Worm (Caenorhabditis elegans): ENCODE results near the gene Y73F4A.1.

The Y73F4A.1 gene

DNA sequence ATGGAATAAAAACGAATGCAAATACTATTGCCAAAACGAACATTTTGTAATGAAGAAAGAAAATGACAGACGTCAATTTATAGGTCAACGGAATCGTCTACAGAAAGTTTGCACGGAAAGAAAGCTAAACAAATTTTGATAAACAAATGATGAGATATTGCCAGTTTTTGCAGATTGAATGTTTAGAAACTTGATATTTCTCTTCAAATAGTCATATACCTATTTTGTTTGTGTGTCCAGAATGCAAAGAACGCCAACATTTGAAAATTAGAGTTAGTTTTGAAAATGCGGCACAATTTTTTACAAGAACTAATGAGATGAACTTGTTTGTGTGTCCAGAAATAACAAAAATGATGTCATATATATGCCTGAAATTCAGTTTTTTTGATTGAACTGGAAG is at the start of gene Y73F4A.1:
Gene Y73F4A.1 (minus strand): TSS at position 101 of the 400 bp plus-strand sequence.
- TF ChIP-seq cog-1 (tag; optimal IDR thresholded peaks at IDR 0.05): no peak
- no peak for TF ChIP-seq med-1 (GFP tag; optimal IDR thresholded peaks at IDR 0.05; ENCODE audit: insufficient read depth)
- TF ChIP-seq ref-1 (GFP tag; conservative IDR thresholded peaks at IDR 0.05): no peak
- TF ChIP-seq flt-1 (GFP tag; IDR thresholded peaks at IDR 0.05): no peak
- no peak for TF ChIP-seq ztf-23 (GFP tag; IDR thresholded peaks at IDR 0.05)
- TF ChIP-seq tab-1 (GFP tag; IDR thresholded peaks at IDR 0.05): no peak
- no peak for TF ChIP-seq klf-2 (GFP tag; conservative IDR thresholded peaks at IDR 0.05)
- TF ChIP-seq ztf-29 (GFP tag; IDR thresholded peaks at IDR 0.05): no peak
- no peak for TF ChIP-seq T22C8.4 (GFP tag; IDR thresholded peaks at IDR 0.05)

ce11 chrIV:9094356-9094755 is 49.2 kb upstream of the Y73F4A.1 start, which contains the start of gene mrpl-42:
Gene mrpl-42 (minus strand): TSS chrIV:9094456.
- TF ChIP-seq T22C8.4 (GFP tag; IDR thresholded peaks at IDR 0.05): no peak
- TF ChIP-seq ref-1 (GFP tag; conservative IDR thresholded peaks at IDR 0.05): no peak
- TF ChIP-seq flt-1 (GFP tag; IDR thresholded peaks at IDR 0.05): no peak
- no peak for TF ChIP-seq cog-1 (tag; optimal IDR thresholded peaks at IDR 0.05)
- TF ChIP-seq ztf-23 (GFP tag; IDR thresholded peaks at IDR 0.05): no peak
- no peak for TF ChIP-seq ztf-29 (GFP tag; IDR thresholded peaks at IDR 0.05)
- TF ChIP-seq med-1 (GFP tag; optimal IDR thresholded peaks at IDR 0.05; ENCODE audit: insufficient read depth): no peak
- TF ChIP-seq tab-1 (GFP tag; IDR thresholded peaks at IDR 0.05): no peak
- no peak for TF ChIP-seq klf-2 (GFP tag; conservative IDR thresholded peaks at IDR 0.05)

DNA sequence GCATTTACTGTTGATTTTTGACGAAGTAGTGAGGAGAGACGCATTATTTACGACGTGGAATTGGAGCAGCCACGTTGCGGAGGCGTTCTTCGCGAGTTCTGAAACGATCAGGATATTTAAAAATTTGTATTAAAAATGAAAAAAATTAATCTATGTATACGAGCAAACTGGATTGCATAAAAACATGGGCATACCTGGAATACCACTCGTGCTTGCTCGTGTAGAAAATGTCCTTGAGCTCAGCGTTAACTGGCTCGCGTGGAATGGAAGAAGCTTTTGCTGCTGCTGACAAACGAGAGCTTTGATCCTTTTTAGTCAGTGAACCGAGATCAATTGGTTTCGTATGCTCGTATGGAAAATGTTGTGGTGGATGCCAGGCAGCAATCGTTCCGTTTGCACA is 48.8 kb upstream of the Y73F4A.1 start, which contains the start of gene lpl-1:
Gene lpl-1 (minus strand): TSS at position 101 of the 400 bp plus-strand sequence.
- TF ChIP-seq ztf-23 (GFP tag; IDR thresholded peaks at IDR 0.05): no peak
- TF ChIP-seq T22C8.4 (GFP tag; IDR thresholded peaks at IDR 0.05): no peak
- TF ChIP-seq med-1 (GFP tag; optimal IDR thresholded peaks at IDR 0.05; ENCODE audit: insufficient read depth): no peak
- no peak for TF ChIP-seq klf-2 (GFP tag; conservative IDR thresholded peaks at IDR 0.05)
- no peak for TF ChIP-seq tab-1 (GFP tag; IDR thresholded peaks at IDR 0.05)
- no peak for TF ChIP-seq ztf-29 (GFP tag; IDR thresholded peaks at IDR 0.05)
- TF ChIP-seq ref-1 (GFP tag; conservative IDR thresholded peaks at IDR 0.05): no peak
- no peak for TF ChIP-seq cog-1 (tag; optimal IDR thresholded peaks at IDR 0.05)
- no peak for TF ChIP-seq flt-1 (GFP tag; IDR thresholded peaks at IDR 0.05)

ce11 chrIV:9092011-9092410 is 46.9 kb upstream of the Y73F4A.1 start:
- TF ChIP-seq flt-1 (GFP tag; IDR thresholded peaks at IDR 0.05) (no peak), ztf-29 (GFP tag; IDR thresholded peaks at IDR 0.05) (no peak), med-1 (GFP tag; optimal IDR thresholded peaks at IDR 0.05; ENCODE audit: insufficient read depth) (no peak)

DNA sequence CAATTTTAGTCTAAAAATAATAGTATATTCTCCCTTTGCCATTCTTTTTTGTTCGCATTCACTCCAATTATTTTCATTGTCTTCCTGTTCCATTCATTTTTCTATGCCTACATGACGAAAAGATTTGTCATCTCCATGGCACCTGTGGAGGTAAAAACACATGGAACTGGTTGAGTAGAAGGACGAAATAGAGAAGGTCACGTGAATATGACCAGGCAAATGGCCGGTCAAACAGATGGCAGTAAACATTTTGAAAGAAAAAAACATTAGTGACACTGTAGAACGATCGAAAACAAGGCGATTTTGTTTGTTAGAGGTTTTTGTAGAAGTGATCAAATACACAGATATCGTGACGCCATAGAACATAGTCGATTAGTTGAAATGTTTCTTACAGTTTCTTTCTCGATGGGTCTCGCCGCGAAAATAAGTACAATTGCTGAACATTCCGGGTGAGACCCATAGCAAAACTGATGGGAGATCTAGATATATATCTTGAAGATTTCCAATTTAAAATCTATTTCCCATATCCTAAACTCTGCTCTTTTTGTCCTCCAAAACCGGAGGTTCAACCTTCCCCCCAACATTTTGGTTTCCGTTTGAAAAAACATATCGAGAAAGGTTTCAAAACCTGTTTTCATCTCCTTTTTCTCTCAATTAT is 45.5 kb upstream of the Y73F4A.1 start:
- no peak for TF ChIP-seq klf-2 (GFP tag; conservative IDR thresholded peaks at IDR 0.05)
- no peak for TF ChIP-seq T22C8.4 (GFP tag; IDR thresholded peaks at IDR 0.05)
- TF ChIP-seq flt-1 (GFP tag; IDR thresholded peaks at IDR 0.05): no peak
- no peak for TF ChIP-seq med-1 (GFP tag; optimal IDR thresholded peaks at IDR 0.05; ENCODE audit: insufficient read depth)
- no peak for TF ChIP-seq ztf-23 (GFP tag; IDR thresholded peaks at IDR 0.05)
- no peak for TF ChIP-seq cog-1 (tag; optimal IDR thresholded peaks at IDR 0.05)
- TF ChIP-seq ref-1 (GFP tag; conservative IDR thresholded peaks at IDR 0.05): no peak

DNA sequence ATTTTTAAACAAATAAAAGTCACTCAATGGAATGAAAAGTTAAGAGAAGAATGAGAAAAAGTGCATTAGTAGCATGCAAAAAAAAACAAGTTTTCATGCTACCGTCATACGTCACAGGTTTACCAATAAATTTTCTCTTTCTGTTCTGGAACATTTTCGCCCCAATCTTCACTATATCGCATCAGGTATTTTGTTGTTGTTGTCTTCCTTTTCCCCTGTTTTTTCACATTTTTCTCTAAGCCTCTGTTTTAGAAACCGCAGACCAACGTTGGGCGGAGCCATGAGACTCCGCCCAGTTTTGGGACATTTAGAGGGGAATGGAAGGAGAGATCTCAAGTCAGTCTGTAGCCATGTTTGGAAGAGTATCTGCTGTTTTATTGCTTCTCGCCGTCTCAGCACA is 43.1 kb upstream of the Y73F4A.1 start, which contains the start of gene msa-1:
Gene msa-1 (plus strand): TSS at position 301 of the 400 bp plus-strand sequence.
- TF ChIP-seq klf-2 (GFP tag; conservative IDR thresholded peaks at IDR 0.05) (no peak), flt-1 (GFP tag; IDR thresholded peaks at IDR 0.05) (no peak), T22C8.4 (GFP tag; IDR thresholded peaks at IDR 0.05) (no peak), cog-1 (tag; optimal IDR thresholded peaks at IDR 0.05) (no peak), med-1 (GFP tag; optimal IDR thresholded peaks at IDR 0.05; ENCODE audit: insufficient read depth) (no peak), tab-1 (GFP tag; IDR thresholded peaks at IDR 0.05) (no peak), ztf-23 (GFP tag; IDR thresholded peaks at IDR 0.05) (no peak), ztf-29 (GFP tag; IDR thresholded peaks at IDR 0.05) (no peak), ref-1 (GFP tag; conservative IDR thresholded peaks at IDR 0.05) (no peak)

ce11 chrIV:9082055-9082454 is 36.9 kb upstream of the Y73F4A.1 start, which contains the start of gene twk-8:
Gene twk-8 (plus strand): TSS chrIV:9082355.
- no peak for TF ChIP-seq ztf-29 (GFP tag; IDR thresholded peaks at IDR 0.05)
- no peak for TF ChIP-seq T22C8.4 (GFP tag; IDR thresholded peaks at IDR 0.05)
- TF ChIP-seq tab-1 (GFP tag; IDR thresholded peaks at IDR 0.05): no peak
- no peak for TF ChIP-seq ref-1 (GFP tag; conservative IDR thresholded peaks at IDR 0.05)
- no peak for TF ChIP-seq med-1 (GFP tag; optimal IDR thresholded peaks at IDR 0.05; ENCODE audit: insufficient read depth)
- TF ChIP-seq flt-1 (GFP tag; IDR thresholded peaks at IDR 0.05): no peak
- TF ChIP-seq ztf-23 (GFP tag; IDR thresholded peaks at IDR 0.05): no peak
- no peak for TF ChIP-seq klf-2 (GFP tag; conservative IDR thresholded peaks at IDR 0.05)
- no peak for TF ChIP-seq cog-1 (tag; optimal IDR thresholded peaks at IDR 0.05)

ce11 chrIV:9080201-9080600 is 35.0 kb upstream of the Y73F4A.1 start:
- TF ChIP-seq ztf-29 (GFP tag; IDR thresholded peaks at IDR 0.05) (no peak), ref-1 (GFP tag; conservative IDR thresholded peaks at IDR 0.05) (no peak), cog-1 (tag; optimal IDR thresholded peaks at IDR 0.05) (no peak), flt-1 (GFP tag; IDR thresholded peaks at IDR 0.05) (no peak), T22C8.4 (GFP tag; IDR thresholded peaks at IDR 0.05) (no peak), ztf-23 (GFP tag; IDR thresholded peaks at IDR 0.05) (no peak), med-1 (GFP tag; optimal IDR thresholded peaks at IDR 0.05; ENCODE audit: insufficient read depth) (no peak), klf-2 (GFP tag; conservative IDR thresholded peaks at IDR 0.05) (no peak), tab-1 (GFP tag; IDR thresholded peaks at IDR 0.05) (no peak)

DNA sequence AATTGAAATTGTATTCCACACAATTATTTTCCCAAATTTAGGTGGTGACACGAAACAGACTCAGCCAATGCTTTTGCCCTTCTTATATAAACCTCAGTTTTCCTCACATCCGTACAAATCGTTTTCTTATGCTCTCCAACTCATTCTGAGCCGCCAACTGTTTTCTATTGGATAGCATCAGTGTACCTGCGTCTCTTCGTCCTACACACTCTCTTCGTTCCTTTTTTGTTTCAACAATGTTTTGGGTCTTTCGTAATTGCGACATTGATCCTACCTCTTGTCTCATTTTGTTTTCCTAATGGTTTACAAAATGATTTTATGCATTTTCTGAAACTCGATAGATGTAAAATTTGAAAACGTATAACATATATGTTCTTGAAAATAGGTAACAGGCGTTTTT is 34.2 kb upstream of the Y73F4A.1 start:
- TF ChIP-seq cog-1 (tag; optimal IDR thresholded peaks at IDR 0.05) (no peak), ztf-23 (GFP tag; IDR thresholded peaks at IDR 0.05) (no peak), med-1 (GFP tag; optimal IDR thresholded peaks at IDR 0.05; ENCODE audit: insufficient read depth) (no peak), ref-1 (GFP tag; conservative IDR thresholded peaks at IDR 0.05) (no peak)

DNA sequence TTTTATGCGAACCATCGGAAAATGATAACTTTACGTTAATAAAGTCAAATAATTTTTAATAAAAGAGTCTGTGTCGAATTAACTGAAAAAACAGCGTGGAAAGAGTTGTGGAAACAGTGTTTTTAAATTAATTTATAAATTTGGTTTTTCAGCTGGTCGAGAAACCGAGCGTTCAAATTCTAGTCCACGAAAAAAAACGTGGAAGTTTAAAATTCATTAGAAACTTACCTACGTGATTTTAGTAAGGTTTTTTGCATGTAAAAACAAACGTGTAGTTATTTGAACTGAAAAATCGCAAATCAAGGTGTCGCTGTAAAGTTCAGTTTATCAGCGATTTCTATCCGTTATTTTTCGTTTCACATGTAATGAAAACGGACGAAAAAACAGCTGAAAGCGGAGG is 33.3 kb upstream of the Y73F4A.1 start, which contains the start of gene mans-4:
Gene mans-4 (minus strand): TSS at position 101 of the 400 bp plus-strand sequence.
- no peak for TF ChIP-seq med-1 (GFP tag; optimal IDR thresholded peaks at IDR 0.05; ENCODE audit: insufficient read depth)
- no peak for TF ChIP-seq flt-1 (GFP tag; IDR thresholded peaks at IDR 0.05)
- no peak for TF ChIP-seq tab-1 (GFP tag; IDR thresholded peaks at IDR 0.05)
- no peak for TF ChIP-seq T22C8.4 (GFP tag; IDR thresholded peaks at IDR 0.05)
- TF ChIP-seq klf-2 (GFP tag; conservative IDR thresholded peaks at IDR 0.05): no peak
- TF ChIP-seq ztf-29 (GFP tag; IDR thresholded peaks at IDR 0.05): no peak
- TF ChIP-seq ref-1 (GFP tag; conservative IDR thresholded peaks at IDR 0.05): no peak
- no peak for TF ChIP-seq cog-1 (tag; optimal IDR thresholded peaks at IDR 0.05)
- no peak for TF ChIP-seq ztf-23 (GFP tag; IDR thresholded peaks at IDR 0.05)

Measured in whole organism, midembryonic.